Fruit fly (Drosophila melanogaster): ENCODE results near the gene CG10413.
A peak's percentile ranks its signal among the peaks of the same experiment; 100 is the strongest.

The CG10413 gene

dm6 chr2L:18590100-18590941 is 14.7 kb downstream of the CG10413 start, which contains the start of the genes Pde11 and CG15160:
Gene Pde11, minus strand, starts transcription at chr2L:18590342.
Gene CG15160, plus strand, starts transcription at chr2L:18590891.
- no peak for TF ChIP-seq CG8632 (GFP tag; optimal IDR thresholded peaks at IDR 0.05)
- TF ChIP-seq Hr39 (GFP tag; optimal IDR thresholded peaks at IDR 0.05) = no peak
- peak; percentile 22 for TF ChIP-seq Sox14 (GFP tag; optimal IDR thresholded peaks at IDR 0.05)
- no peak for TF ChIP-seq salr (GFP tag; optimal IDR thresholded peaks at IDR 0.05)
- no peak for TF ChIP-seq svp (GFP tag)
- no peak for TF ChIP-seq Eip75B (GFP tag; optimal IDR thresholded peaks at IDR 0.05)
- TF ChIP-seq Hr4 (GFP tag; optimal IDR thresholded peaks at IDR 0.05) = peak; percentile 32
- TF ChIP-seq Ets21C (GFP tag; optimal IDR thresholded peaks at IDR 0.05) = no peak
- peak; percentile 16 for TF ChIP-seq lz (GFP tag; optimal IDR thresholded peaks at IDR 0.05)
- no peak for TF ChIP-seq CG15336 (GFP tag; IDR thresholded peaks at IDR 0.05)
- no peak for TF ChIP-seq topi (GFP tag; optimal IDR thresholded peaks at IDR 0.05)
- no peak for TF ChIP-seq Sox102F (GFP tag; optimal IDR thresholded peaks at IDR 0.05)
- TF ChIP-seq CG8319 (GFP tag; optimal IDR thresholded peaks at IDR 0.05) = no peak
- TF ChIP-seq Ets96B (tag; optimal IDR thresholded peaks at IDR 0.05) = no peak
- no peak for TF ChIP-seq dac (GFP tag; optimal IDR thresholded peaks at IDR 0.05)
- no peak for TF ChIP-seq Sox15 (GFP tag; optimal IDR thresholded peaks at IDR 0.05)
- no peak for TF ChIP-seq Lpt (GFP tag; optimal IDR thresholded peaks at IDR 0.05)
- TF ChIP-seq CG11902 (GFP tag; optimal IDR thresholded peaks at IDR 0.05) = no peak
- no peak for TF ChIP-seq CG6854 (GFP tag; optimal IDR thresholded peaks at IDR 0.05)
- no peak for TF ChIP-seq CG3919 (GFP tag; optimal IDR thresholded peaks at IDR 0.05)
- no peak for TF ChIP-seq CG16779 (tag; optimal IDR thresholded peaks at IDR 0.05)
- no peak for TF ChIP-seq CG8119 (GFP tag; IDR thresholded peaks at IDR 0.05)
- TF ChIP-seq CG11762 (GFP tag; optimal IDR thresholded peaks at IDR 0.05; ENCODE audit: insufficient read depth) = no peak
- TF ChIP-seq CG11294 (GFP tag; IDR thresholded peaks at IDR 0.05) = no peak
- peak; percentile 20 for TF ChIP-seq cyc (GFP tag; optimal IDR thresholded peaks at IDR 0.05)
- TF ChIP-seq OdsH (GFP tag; optimal IDR thresholded peaks at IDR 0.05) = no peak
- no peak for TF ChIP-seq dsx (GFP tag; optimal IDR thresholded peaks at IDR 0.05; ENCODE audit: poor library complexity, severe bottlenecking)
- peak; percentile 37 for TF ChIP-seq esn (GFP tag; optimal IDR thresholded peaks at IDR 0.05)
- no peak for TF ChIP-seq Eip93F (GFP tag; optimal IDR thresholded peaks at IDR 0.05)
- no peak for TF ChIP-seq Hr38 (GFP tag; optimal IDR thresholded peaks at IDR 0.05)
- TF ChIP-seq Gug (GFP tag; IDR thresholded peaks at IDR 0.05) = no peak
- peak; percentile 46 for TF ChIP-seq CG31627 (GFP tag; optimal IDR thresholded peaks at IDR 0.05)
- no peak for TF ChIP-seq acj6 (GFP tag; optimal IDR thresholded peaks at IDR 0.05)
- peak; percentile 17 for TF ChIP-seq CG3032 (tag; optimal IDR thresholded peaks at IDR 0.05)
- TF ChIP-seq Met (GFP tag; optimal IDR thresholded peaks at IDR 0.05) = no peak

- TF ChIP-seq Hr4 (GFP tag; optimal IDR thresholded peaks at IDR 0.05) (peak; percentile 15), CG6854 (GFP tag; optimal IDR thresholded peaks at IDR 0.05) (no peak)
Measured at dm6 chr2L:18584617-18585016, 20.4 kb downstream of the CG10413 start.

- TF ChIP-seq CG11762 (GFP tag; optimal IDR thresholded peaks at IDR 0.05; ENCODE audit: insufficient read depth) (no peak), Lpt (GFP tag; optimal IDR thresholded peaks at IDR 0.05) (no peak), CG3919 (GFP tag; optimal IDR thresholded peaks at IDR 0.05) (no peak), fd59A (GFP tag; optimal IDR thresholded peaks at IDR 0.05) (no peak)
Measured at dm6 chr2L:18576250-18576649, 28.8 kb downstream of the CG10413 start.

Measured in whole organism, prepupa.